Fruit fly (Drosophila melanogaster) whole organism, embryonic: ENCODE results near the gene CG31800.
A peak's percentile ranks its signal among the peaks of the same experiment; 100 is the strongest.

Experiments
- ATbp ChIP-seq: fragments of 200-800 bp; sonication (Bioruptor generic); optimal IDR thresholded peaks from 2 replicates; lab custom pipeline; 2017; ENCODE audit warnings: missing biosample characterization, mild to moderate bottlenecking, missing genetic modification characterization, missing genetic modification reagents
- Adf1 ChIP-seq: fragments of 200-800 bp; sonication (Bioruptor generic); IDR thresholded peaks from 2 replicates; pipeline ENCODE4 v1.3.6; 2022; ENCODE audit warnings: missing biosample characterization, missing genetic modification characterization
- Atf6 ChIP-seq: fragments of 200-800 bp; sonication (Bioruptor generic); IDR thresholded peaks from 2 replicates; pipeline ENCODE4 v1.3.6; 2022; ENCODE audit warnings: missing biosample characterization, missing genetic modification characterization
- BEAF-32 ChIP-seq: fragments of 200-800 bp; sonication (Bioruptor generic); optimal IDR thresholded peaks from 3 replicates; lab custom pipeline; 2017; ENCODE audit warnings: missing biosample characterization, missing genetic modification characterization, mild to moderate bottlenecking, moderate library complexity, missing genetic modification reagents
- Bgb ChIP-seq: fragments of 200-800 bp; sonication (Bioruptor generic); IDR thresholded peaks from 2 replicates; pipeline ENCODE4 v1.3.6; 2022; ENCODE audit warnings: missing biosample characterization, missing genetic modification characterization; ENCODE audit not compliant: partially characterized antibody
- CG10321 ChIP-seq: fragments of 200-800 bp; sonication (Bioruptor generic); IDR thresholded peaks from 2 replicates; pipeline ENCODE4 v1.3.6; 2022; ENCODE audit warnings: missing biosample characterization, missing genetic modification characterization
- CG13424 ChIP-seq: fragments of 200-800 bp; sonication (Bioruptor generic); optimal IDR thresholded peaks from 2 replicates; lab custom pipeline; 2019; ENCODE audit warnings: missing biosample characterization, mild to moderate bottlenecking, missing genetic modification characterization, moderate library complexity
- CG17186 ChIP-seq: fragments of 200-800 bp; sonication (Bioruptor generic); optimal IDR thresholded peaks from 3 replicates; lab custom pipeline; 2017; ENCODE audit warnings: missing biosample characterization, missing genetic modification reagents, missing genetic modification characterization
- CG17829 ChIP-seq: fragments of 200-800 bp; optimal IDR thresholded peaks from 2 replicates; lab custom pipeline; 2019; ENCODE audit warnings: missing biosample characterization, mild to moderate bottlenecking, missing genetic modification characterization, moderate library complexity
- CG18764 ChIP-seq: fragments of 200-800 bp; sonication (Bioruptor generic); optimal IDR thresholded peaks from 3 replicates; lab custom pipeline; 2016; ENCODE audit warnings: missing biosample characterization, missing genetic modification characterization
- CG2129 ChIP-seq: fragments of 200-800 bp; sonication (Bioruptor generic); IDR thresholded peaks from 2 replicates; pipeline ENCODE4 v1.3.6; 2022; ENCODE audit warnings: missing biosample characterization, missing genetic modification characterization; ENCODE audit not compliant: partially characterized antibody
- CG2678 ChIP-seq: fragments of 200-800 bp; sonication (Bioruptor generic); optimal IDR thresholded peaks from 3 replicates; lab custom pipeline; 2019; ENCODE audit warnings: missing biosample characterization, mild to moderate bottlenecking, missing genetic modification characterization, moderate library complexity
- CG2712 ChIP-seq: fragments of 200-800 bp; optimal IDR thresholded peaks from 3 replicates; lab custom pipeline; 2019; ENCODE audit warnings: missing biosample characterization, mild to moderate bottlenecking, missing genetic modification characterization, moderate library complexity
- CG4617 ChIP-seq: fragments of 200-800 bp; sonication (Bioruptor generic); optimal IDR thresholded peaks from 3 replicates; lab custom pipeline; 2016; ENCODE audit warnings: missing biosample characterization, missing genetic modification characterization, borderline replicate concordance
- CG6175 ChIP-seq: fragments of 200-800 bp; sonication (Bioruptor generic); IDR thresholded peaks from 3 replicates; pipeline ENCODE4 v1.3.6; 2022; ENCODE audit warnings: missing biosample characterization, missing genetic modification characterization
- CG6254 ChIP-seq: fragments of 200-800 bp; sonication (Bioruptor generic); optimal IDR thresholded peaks from 3 replicates; lab custom pipeline; 2017; ENCODE audit warnings: mild to moderate bottlenecking, missing biosample characterization, missing genetic modification reagents, missing genetic modification characterization
- CG7556 ChIP-seq: fragments of 200-800 bp; sonication (Bioruptor generic); optimal IDR thresholded peaks from 2 replicates; lab custom pipeline; 2017; ENCODE audit warnings: missing biosample characterization, mild to moderate bottlenecking, missing genetic modification characterization
- CG9215 ChIP-seq: fragments of 200-800 bp; sonication (Bioruptor generic); IDR thresholded peaks from 2 replicates; pipeline ENCODE4 v1.3.6; 2022; ENCODE audit warnings: missing biosample characterization, missing genetic modification characterization
- CG9817 ChIP-seq: fragments of 200-800 bp; sonication (Bioruptor generic); optimal IDR thresholded peaks from 2 replicates; lab custom pipeline; 2018; ENCODE audit warnings: missing biosample characterization, mild to moderate bottlenecking, missing genetic modification characterization, moderate library complexity
- CTCF ChIP-seq: fragments of 200-800 bp; sonication (Bioruptor generic); optimal IDR thresholded peaks from 2 replicates; lab custom pipeline; 2017; ENCODE audit warnings: missing biosample characterization, mild to moderate bottlenecking, missing genetic modification characterization, moderate library complexity
- CkIIα-i1 ChIP-seq: fragments of 200-800 bp; sonication (Bioruptor generic); IDR thresholded peaks from 2 replicates; pipeline ENCODE4 v1.3.6; 2022; ENCODE audit warnings: missing biosample characterization, missing genetic modification characterization
- Dad ChIP-seq: fragments of 200-800 bp; sonication (Bioruptor generic); optimal IDR thresholded peaks from 3 replicates; lab custom pipeline; 2016; ENCODE audit warnings: missing biosample characterization, missing genetic modification characterization
- Dfd ChIP-seq, 2 experiments: fragments of >200 bp; optimal IDR thresholded peaks; 2 replicates each; lab custom pipeline; 2017; ENCODE audit warnings: missing biosample characterization in 2 of 2, missing genetic modification characterization in 2 of 2
- Eip74EF ChIP-seq, 2 experiments: fragments of 200-800 bp in 1 of 2; fragments of >200 bp in 1 of 2; sonication (Bioruptor generic) in 1 of 2; optimal IDR thresholded peaks; 2 replicates each; lab custom pipeline; 2017 to 2019; ENCODE audit warnings: missing biosample characterization in 2 of 2, missing genetic modification characterization in 2 of 2, mild to moderate bottlenecking in 1 of 2, moderate library complexity in 1 of 2
- MESR4 ChIP-seq: fragments of 200-800 bp; sonication (Bioruptor generic); optimal IDR thresholded peaks from 2 replicates; lab custom pipeline; 2018; ENCODE audit warnings: missing biosample characterization, mild to moderate bottlenecking, missing genetic modification characterization, moderate library complexity
- Myb ChIP-seq: fragments of 200-800 bp; sonication (Bioruptor generic); optimal IDR thresholded peaks from 2 replicates; lab custom pipeline; 2016; ENCODE audit warnings: missing biosample characterization, missing genetic modification characterization
- Nf-YC ChIP-seq: fragments of 200-800 bp; optimal IDR thresholded peaks from 3 replicates; lab custom pipeline; 2019; ENCODE audit warnings: missing biosample characterization, mild to moderate bottlenecking, missing genetic modification characterization, moderate library complexity
- Rfx ChIP-seq: fragments of 200-800 bp; sonication (Bioruptor generic); IDR thresholded peaks from 2 replicates; pipeline ENCODE4 v1.3.6; 2022; ENCODE audit warnings: missing biosample characterization, missing genetic modification characterization
- Stat92E ChIP-seq, 3 experiments: fragments of >200 bp in 2 of 3; fragments of 200-800 bp in 1 of 3; sonication (Bioruptor generic) in 1 of 3; optimal IDR thresholded peaks; 2 replicates each; lab custom pipeline; 2017 to 2019; ENCODE audit warnings: missing biosample characterization in 3 of 3, missing genetic modification characterization in 3 of 3, mild to moderate bottlenecking in 1 of 3, moderate library complexity in 1 of 3
- Xbp1 ChIP-seq: fragments of 200-800 bp; sonication (Bioruptor generic); optimal IDR thresholded peaks from 3 replicates; lab custom pipeline; 2016; ENCODE audit warnings: missing biosample characterization, mild to moderate bottlenecking, missing genetic modification characterization
- YL-1 ChIP-seq: fragments of 200-800 bp; sonication (Bioruptor generic); optimal IDR thresholded peaks from 3 replicates; lab custom pipeline; 2017; ENCODE audit warnings: missing biosample characterization, mild to moderate bottlenecking, missing genetic modification characterization
- dmrt99B ChIP-seq: fragments of 200-800 bp; sonication (Bioruptor generic); optimal IDR thresholded peaks from 2 replicates; lab custom pipeline; 2018; ENCODE audit warnings: missing biosample characterization, mild to moderate bottlenecking, missing genetic modification characterization, moderate library complexity
- exex ChIP-seq: fragments of 200-800 bp; sonication (Bioruptor generic); optimal IDR thresholded peaks from 4 replicates; lab custom pipeline; 2018; ENCODE audit warnings: missing biosample characterization, mild to moderate bottlenecking, missing genetic modification characterization, moderate library complexity
- fd3F ChIP-seq: fragments of 200-800 bp; sonication (Bioruptor generic); optimal IDR thresholded peaks from 2 replicates; lab custom pipeline; 2018; ENCODE audit warnings: missing biosample characterization, mild to moderate bottlenecking, missing genetic modification characterization, moderate library complexity
- h ChIP-seq: fragments of >200 bp; optimal IDR thresholded peaks from 2 replicates; lab custom pipeline; 2017
- hkb ChIP-seq, 2 experiments: fragments of 200-800 bp in 1 of 2; fragments of >200 bp in 1 of 2; sonication (Bioruptor generic) in 1 of 2; IDR thresholded peaks in 1 of 2; optimal IDR thresholded peaks in 1 of 2; 2 replicates each; pipeline versions ENCODE4 v1.3.6 to Lab custom; 2017 to 2022; ENCODE audit warnings: missing biosample characterization in 1 of 2, missing genetic modification characterization in 1 of 2
- klu ChIP-seq: fragments of 200-800 bp; sonication (Bioruptor generic); IDR thresholded peaks from 2 replicates; pipeline ENCODE4 v1.3.6; 2022; ENCODE audit warnings: missing biosample characterization, missing genetic modification characterization
- maf-S ChIP-seq: fragments of 200-800 bp; sonication (Bioruptor generic); optimal IDR thresholded peaks from 2 replicates; lab custom pipeline; 2016; ENCODE audit warnings: missing biosample characterization, missing genetic modification characterization
- mam ChIP-seq: fragments of 200-800 bp; sonication (Bioruptor generic); optimal IDR thresholded peaks from 3 replicates; lab custom pipeline; 2016; ENCODE audit warnings: missing biosample characterization, missing genetic modification characterization
- nmo ChIP-seq: fragments of 200-800 bp; sonication (Bioruptor generic); optimal IDR thresholded peaks from 2 replicates; lab custom pipeline; 2018; ENCODE audit warnings: missing biosample characterization, mild to moderate bottlenecking, missing genetic modification characterization, moderate library complexity
- peb ChIP-seq: fragments of 200-800 bp; sonication (Bioruptor generic); IDR thresholded peaks from 2 replicates; pipeline ENCODE4 v1.3.6; 2022; ENCODE audit warnings: missing biosample characterization, missing genetic modification characterization
- phol ChIP-seq: fragments of 200-800 bp; sonication (Bioruptor generic); optimal IDR thresholded peaks from 3 replicates; lab custom pipeline; 2018; ENCODE audit warnings: missing biosample characterization, mild to moderate bottlenecking, missing genetic modification characterization, moderate library complexity
- pnt ChIP-seq: fragments of 200-800 bp; sonication (Bioruptor generic); optimal IDR thresholded peaks from 3 replicates; lab custom pipeline; 2016; ENCODE audit warnings: missing biosample characterization, missing genetic modification characterization
- pzg ChIP-seq: fragments of 200-800 bp; sonication (Bioruptor generic); optimal IDR thresholded peaks from 3 replicates; lab custom pipeline; 2018; ENCODE audit warnings: missing biosample characterization, mild to moderate bottlenecking, missing genetic modification characterization, moderate library complexity
- salm ChIP-seq: fragments of 200-800 bp; sonication (Bioruptor generic); optimal IDR thresholded peaks from 2 replicates; lab custom pipeline; 2018; ENCODE audit warnings: missing biosample characterization, mild to moderate bottlenecking, missing genetic modification characterization
- tap ChIP-seq: fragments of 200-800 bp; optimal IDR thresholded peaks from 3 replicates; lab custom pipeline; 2019; ENCODE audit warnings: missing biosample characterization, mild to moderate bottlenecking, missing genetic modification characterization, moderate library complexity
- unpg ChIP-seq: fragments of 200-800 bp; sonication (Bioruptor generic); optimal IDR thresholded peaks from 3 replicates; lab custom pipeline; 2018; ENCODE audit warnings: missing biosample characterization, mild to moderate bottlenecking, missing genetic modification characterization, moderate library complexity
- vfl ChIP-seq: fragments of 200-800 bp; sonication (Bioruptor generic); optimal IDR thresholded peaks from 2 replicates; lab custom pipeline; 2016; ENCODE audit warnings: missing biosample characterization, missing genetic modification characterization
- zen ChIP-seq: fragments of 200-800 bp; sonication (Bioruptor generic); optimal IDR thresholded peaks from 3 replicates; lab custom pipeline; 2018; ENCODE audit warnings: missing biosample characterization, mild to moderate bottlenecking, missing genetic modification characterization, moderate library complexity

Gene CG31800

DNA sequence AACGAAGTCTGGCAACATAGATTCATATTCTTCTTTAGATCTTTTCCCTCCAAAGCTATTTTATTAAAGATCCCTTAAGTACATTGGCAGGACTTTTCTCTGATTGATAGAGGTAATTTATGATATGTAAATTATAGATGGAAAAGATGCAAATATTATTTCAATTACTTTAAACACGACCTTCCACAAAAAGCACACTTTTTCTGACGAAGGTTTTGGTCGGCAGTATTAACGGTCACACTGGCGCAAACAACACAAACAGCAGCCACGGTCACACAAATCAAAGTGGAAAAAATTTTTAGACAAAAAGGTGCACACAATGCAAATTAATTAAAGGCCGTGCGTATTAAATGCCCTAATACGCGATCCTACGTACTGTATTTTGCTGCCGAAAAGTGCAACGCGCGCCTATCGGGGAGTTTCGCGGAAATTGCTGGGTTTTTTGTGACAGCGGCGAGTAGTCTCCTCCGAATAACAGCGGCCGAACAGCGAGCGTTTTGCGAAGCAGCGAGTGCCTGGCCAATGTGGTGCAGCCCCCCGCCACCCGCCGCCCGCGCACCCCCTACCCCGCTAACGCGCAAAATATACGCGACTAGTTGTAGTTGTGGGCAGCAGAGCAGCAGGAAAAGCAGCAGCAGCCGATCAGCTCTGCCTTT lies 19.6 kb upstream of the CG31800 start, which contains the start of gene CG10492 (continued):
- TF ChIP-seq dmrt99B (tag; lab: Kevin White, UChicago) = no peak
- TF ChIP-seq CG2678 = no peak
- no peak for TF ChIP-seq CG9817
- peak; percentile 40; the same call in 1 of the 3 replicates for TF ChIP-seq CG6175 (GFP tag; lab: Robert Waterston, UW)
- no peak for TF ChIP-seq pnt (GFP tag; lab: Kevin White, UChicago)
- no peak for TF ChIP-seq CG18764 (GFP tag; lab: Kevin White, UChicago)
- TF ChIP-seq zen (tag; lab: Kevin White, UChicago) = peak; percentile 14
- TF ChIP-seq hkb (optimal IDR thresholded peaks at IDR 0.05; lab: Kevin White, UChicago) = peak; percentile 73
- TF ChIP-seq hkb (GFP tag; IDR thresholded peaks at IDR 0.05; lab: Robert Waterston, UW) = no peak
- no peak for TF ChIP-seq fd3F (GFP tag; lab: Kevin White, UChicago)
- TF ChIP-seq Stat92E (GFP tag; optimal IDR thresholded peaks at IDR 0.05; lab: Kevin White, UChicago) = no peak
- peak; percentile 31 for TF ChIP-seq CG17186 (GFP tag; lab: Kevin White, UChicago)
- TF ChIP-seq Xbp1 (GFP tag; lab: Kevin White, UChicago) = no peak
- TF ChIP-seq mam (GFP tag; lab: Kevin White, UChicago) = no peak
- no peak for TF ChIP-seq peb (GFP tag; lab: Robert Waterston, UW)
- no peak for TF ChIP-seq ATbp (GFP tag; lab: Kevin White, UChicago)
- no peak for TF ChIP-seq salm (tag; lab: Kevin White, UChicago)
- TF ChIP-seq vfl (GFP tag; lab: Kevin White, UChicago) = no peak
- TF ChIP-seq exex = no peak
- peak; percentile 60 for TF ChIP-seq BEAF-32
- peak; percentile 84 for TF ChIP-seq Adf1 (GFP tag; lab: Robert Waterston, UW)
- no peak for TF ChIP-seq CG9215 (GFP tag; lab: Robert Waterston, UW)
- no peak for TF ChIP-seq h (lab: Kevin White, UChicago)
- peak; percentile 39; the same call in 1 of the 2 replicates for TF ChIP-seq klu (GFP tag; lab: Robert Waterston, UW)
- no peak for TF ChIP-seq Atf6 (GFP tag; lab: Robert Waterston, UW)
- peak; percentile 53 for TF ChIP-seq Myb (GFP tag; lab: Kevin White, UChicago)
- TF ChIP-seq MESR4 = peak; percentile 92
- TF ChIP-seq CG4617 (GFP tag; lab: Kevin White, UChicago) = peak; percentile 92
- no peak for TF ChIP-seq Eip74EF (GFP tag; optimal IDR thresholded peaks at IDR 0.05; lab: Kevin White, UChicago)
- TF ChIP-seq pzg (GFP tag; lab: Kevin White, UChicago) = peak; percentile 73
- no peak for TF ChIP-seq CG13424 (tag; lab: Kevin White, UChicago)
- peak; percentile 45 for TF ChIP-seq nmo (GFP tag; lab: Kevin White, UChicago)
- TF ChIP-seq CG2129 (GFP tag; lab: Robert Waterston, UW) = no peak
- no peak for TF ChIP-seq tap (tag; lab: Kevin White, UChicago)
- no peak for TF ChIP-seq Dad (GFP tag; lab: Kevin White, UChicago)
- no peak for TF ChIP-seq maf-S (GFP tag; lab: Kevin White, UChicago)
- TF ChIP-seq unpg (GFP tag; lab: Kevin White, UChicago) = no peak
- peak; percentile 62 for TF ChIP-seq phol
- TF ChIP-seq CG17829 (tag; lab: Kevin White, UChicago) = peak; percentile 23
- TF ChIP-seq Nf-YC (tag; lab: Kevin White, UChicago) = peak; percentile 44
- no peak for TF ChIP-seq CG7556
- no peak for TF ChIP-seq Dfd (GFP tag; optimal IDR thresholded peaks at IDR 0.05; lab: Kevin White, UChicago)
- TF ChIP-seq CkIIα-i1 (GFP tag; lab: Robert Waterston, UW) = no peak
- no peak for TF ChIP-seq CG10321 (GFP tag; lab: Robert Waterston, UW)
- no peak for TF ChIP-seq CG6254
- peak; percentile 31; the same call in 1 of the 2 replicates for TF ChIP-seq Bgb
- TF ChIP-seq YL-1 = peak; percentile 79
- TF ChIP-seq CTCF (GFP tag; lab: Kevin White, UChicago) = peak; percentile 37
- peak; percentile 27; the same call in 1 of the 2 replicates for TF ChIP-seq Rfx (GFP tag; lab: Robert Waterston, UW)
- TF ChIP-seq CG2712 (tag; lab: Kevin White, UChicago) = peak; percentile 24
